Fruit fly (Drosophila melanogaster): ENCODE data around the gene Ptpmeg2.

- no peak for TF ChIP-seq D1 (tag; optimal IDR thresholded peaks at IDR 0.05)
- TF ChIP-seq CG14655 (GFP tag; optimal IDR thresholded peaks at IDR 0.05) = no peak
- no peak for TF ChIP-seq CG17806 (tag; optimal IDR thresholded peaks at IDR 0.05)
- TF ChIP-seq CG13204 (GFP tag; optimal IDR thresholded peaks at IDR 0.05) = no peak
- TF ChIP-seq CG8301 (tag; optimal IDR thresholded peaks at IDR 0.05) = no peak
- TF ChIP-seq CG4496 (GFP tag; IDR thresholded peaks at IDR 0.05) = no peak
- no peak for TF ChIP-seq CG12605 (GFP tag; IDR thresholded peaks at IDR 0.05)
- no peak for TF ChIP-seq EcR (GFP tag; optimal IDR thresholded peaks at IDR 0.05)
- TF ChIP-seq CG10348 (GFP tag; IDR thresholded peaks at IDR 0.05) = no peak
Observed at dm6 chrX:9590592-9590991, 68.4 kb downstream of the Ptpmeg2 start.

All from whole organism, pupa.